Fruit fly (Drosophila melanogaster) Kc167 (cell line): ENCODE measurements around the gene ey.

Experiments used
- h ChIP-seq: fragments of >200 bp; optimal IDR thresholded peaks from 3 replicates; lab custom pipeline; 2018; ENCODE audit warnings: missing external identifiers
- psq ChIP-seq: fragments of >200 bp; optimal IDR thresholded peaks from 2 replicates; lab custom pipeline; 2017; ENCODE audit warnings: missing external identifiers

DNA sequence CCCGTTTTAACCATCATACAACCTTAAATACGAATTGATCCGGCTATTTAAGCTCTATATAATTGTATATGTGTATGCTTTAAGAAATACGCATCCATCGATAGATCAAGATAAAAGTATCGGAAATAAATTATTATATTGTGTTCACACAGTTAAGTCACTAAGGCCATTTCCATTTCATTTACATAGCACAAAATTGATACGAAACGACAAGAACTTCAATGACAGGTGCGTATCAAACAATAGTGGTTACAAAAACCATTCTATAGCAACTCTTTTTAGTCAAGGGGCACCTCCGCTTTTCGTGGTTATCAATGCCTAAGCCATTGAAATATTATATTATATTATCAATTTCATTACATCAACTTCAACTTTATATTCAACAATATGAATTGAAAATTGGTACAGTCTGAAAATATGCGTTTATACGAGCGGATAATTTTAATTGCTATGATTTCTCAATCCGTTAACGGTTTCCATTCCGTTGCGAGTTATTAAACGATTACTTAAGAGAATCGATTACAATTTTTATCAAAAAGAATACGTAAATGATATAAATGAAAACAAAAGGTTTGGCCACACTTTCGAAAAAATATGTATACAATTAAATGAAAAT is 34.3 kb upstream of the ey start, which contains the start of the genes CG46466 and Slip1:
- TF ChIP-seq psq (lab: Kevin White, UChicago) (no peak), h (lab: Kevin White, UChicago) (no peak)
